Worm (Caenorhabditis elegans): Measurements from ENCODE around the gene acs-19.

The acs-19 gene

ce11 chrIII:3863814-3864507, at the start of gene acs-19:
Gene acs-19, plus strand, starts transcription at chrIII:3864489.
- TF ChIP-seq ets-4 (tag; optimal IDR thresholded peaks at IDR 0.05) (no peak), unc-42 (tag; optimal IDR thresholded peaks at IDR 0.05) (peak; percentile 83)

ce11 chrIII:3819579-3819978, 44.7 kb upstream of the acs-19 start, which contains the start of gene dpy-27:
Gene dpy-27, minus strand, starts transcription at chrIII:3819679.
- TF ChIP-seq F13H6.1 (tag; optimal IDR thresholded peaks at IDR 0.05): no peak
- TF ChIP-seq ceh-31 (tag; optimal IDR thresholded peaks at IDR 0.05): no peak
- TF ChIP-seq zip-5 (tag; optimal IDR thresholded peaks at IDR 0.05): no peak
- no peak for TF ChIP-seq K02D7.2 (tag; optimal IDR thresholded peaks at IDR 0.05)
- TF ChIP-seq dve-1 (tag; optimal IDR thresholded peaks at IDR 0.05): no peak
- no peak for TF ChIP-seq unc-55 (GFP tag; optimal IDR thresholded peaks at IDR 0.05)
- no peak for TF ChIP-seq Y22D7AL.16 (tag; optimal IDR thresholded peaks at IDR 0.05)
- TF ChIP-seq lin-11 (tag; optimal IDR thresholded peaks at IDR 0.05): no peak
- TF ChIP-seq hlh-30 (tag; optimal IDR thresholded peaks at IDR 0.05; ENCODE audit: insufficient read depth): no peak

- TF ChIP-seq sox-2 (GFP tag; IDR thresholded peaks at IDR 0.05) (no peak), ref-2 (tag; optimal IDR thresholded peaks at IDR 0.05) (peak; percentile 69), hlh-30 (tag; optimal IDR thresholded peaks at IDR 0.05; ENCODE audit: insufficient read depth) (peak; percentile 77), rnt-1 (tag; optimal IDR thresholded peaks at IDR 0.05) (peak; percentile 93), syd-9 (tag; optimal IDR thresholded peaks at IDR 0.05) (peak; percentile 57), ceh-6 (GFP tag; optimal IDR thresholded peaks at IDR 0.05) (no peak), nhr-11 (tag; optimal IDR thresholded peaks at IDR 0.05) (no peak), F13H6.1 (tag; optimal IDR thresholded peaks at IDR 0.05) (no peak), hlh-13 (GFP tag; optimal IDR thresholded peaks at IDR 0.05) (no peak), ahr-1 (tag; optimal IDR thresholded peaks at IDR 0.05) (no peak), pqm-1 (tag; optimal IDR thresholded peaks at IDR 0.05) (no peak), C08G9.2 (tag; optimal IDR thresholded peaks at IDR 0.05) (peak; percentile 23), gmeb-2 (tag; optimal IDR thresholded peaks at IDR 0.05) (no peak), pha-4 (tag; optimal IDR thresholded peaks at IDR 0.05) (no peak), pax-1 (tag; optimal IDR thresholded peaks at IDR 0.05) (no peak), mec-3 (tag; optimal IDR thresholded peaks at IDR 0.05; ENCODE audit: borderline replicate concordance) (no peak), che-1 (tag; optimal IDR thresholded peaks at IDR 0.05) (no peak), K09A11.1 (tag; optimal IDR thresholded peaks at IDR 0.05; ENCODE audit: insufficient read depth) (no peak), ceh-24 (tag; optimal IDR thresholded peaks at IDR 0.05) (no peak), nfya-1 (tag; optimal IDR thresholded peaks at IDR 0.05) (peak; percentile 79), fkh-10 (GFP tag; optimal IDR thresholded peaks at IDR 0.05) (no peak), T23F11.4 (GFP tag; optimal IDR thresholded peaks at IDR 0.05) (no peak), ceh-48 (tag; optimal IDR thresholded peaks at IDR 0.05) (no peak), unc-86 (tag; optimal IDR thresholded peaks at IDR 0.05) (no peak), Y22D7AL.16 (tag; optimal IDR thresholded peaks at IDR 0.05) (no peak), unc-42 (tag; optimal IDR thresholded peaks at IDR 0.05) (peak; percentile 40), ceh-19 (GFP tag; optimal IDR thresholded peaks at IDR 0.05) (peak; percentile 20), dmd-4 (tag; optimal IDR thresholded peaks at IDR 0.05; ENCODE audit: borderline replicate concordance) (no peak), dve-1 (tag; optimal IDR thresholded peaks at IDR 0.05) (no peak), C38D4.7 (GFP tag; optimal IDR thresholded peaks at IDR 0.05) (no peak), ceh-9 (tag; optimal IDR thresholded peaks at IDR 0.05) (no peak), pros-1 (tag; optimal IDR thresholded peaks at IDR 0.05) (peak; percentile 88), sox-4 (tag; optimal IDR thresholded peaks at IDR 0.05) (no peak), lim-6 (tag; optimal IDR thresholded peaks at IDR 0.05) (no peak), elt-2 (tag; optimal IDR thresholded peaks at IDR 0.05) (peak; percentile 21), ama-1 (optimal IDR thresholded peaks at IDR 0.05) (peak; percentile 16), ceh-45 (GFP tag; IDR thresholded peaks at IDR 0.05) (no peak), ceh-14 (tag; optimal IDR thresholded peaks at IDR 0.05) (peak; percentile 44), fax-1 (tag; optimal IDR thresholded peaks at IDR 0.05) (no peak), sdc-2 (tag; optimal IDR thresholded peaks at IDR 0.05) (peak; percentile 67), pag-3 (tag; optimal IDR thresholded peaks at IDR 0.05; ENCODE audit: borderline replicate concordance) (no peak), K02D7.2 (tag; optimal IDR thresholded peaks at IDR 0.05) (no peak)
These were observed 44.2 kb upstream of the acs-19 start for ce11 chrIII:3820134-3820533.
